Fruit fly (Drosophila melanogaster) whole organism, embryonic: Measurements from ENCODE around the gene CG14851.

Experiments
- Atf3 ChIP-seq: fragments of 200-800 bp; sonication (Bioruptor generic); optimal IDR thresholded peaks from 3 replicates; lab custom pipeline; 2016; ENCODE audit warnings: missing biosample characterization, missing genetic modification characterization
- Bteb2 ChIP-seq: fragments of 200-800 bp; sonication (Bioruptor generic); optimal IDR thresholded peaks from 2 replicates; lab custom pipeline; 2016; ENCODE audit warnings: missing biosample characterization, missing genetic modification characterization
- CG11560 ChIP-seq: fragments of 200-800 bp; sonication (Bioruptor generic); IDR thresholded peaks from 3 replicates; pipeline ENCODE4 v1.3.6; 2022; ENCODE audit warnings: missing biosample characterization, missing genetic modification characterization
- CG13287 ChIP-seq: fragments of 200-800 bp; sonication (Bioruptor generic); IDR thresholded peaks from 2 replicates; pipeline ENCODE4 v1.3.6; 2022; ENCODE audit warnings: missing biosample characterization, missing genetic modification characterization; ENCODE audit not compliant: partially characterized antibody
- CG17385 ChIP-seq: fragments of 200-800 bp; sonication (Bioruptor generic); optimal IDR thresholded peaks from 3 replicates; lab custom pipeline; 2018; ENCODE audit warnings: missing biosample characterization, mild to moderate bottlenecking, missing genetic modification characterization
- CG18011 ChIP-seq: fragments of 200-800 bp; sonication (Bioruptor generic); optimal IDR thresholded peaks from 2 replicates; lab custom pipeline; 2017; ENCODE audit warnings: missing biosample characterization, missing genetic modification characterization, mild to moderate bottlenecking, moderate library complexity, missing genotype
- CG18619 ChIP-seq: fragments of 200-800 bp; sonication (Bioruptor generic); optimal IDR thresholded peaks from 3 replicates; lab custom pipeline; 2017; ENCODE audit warnings: missing biosample characterization, mild to moderate bottlenecking, missing genetic modification characterization
- CG2678 ChIP-seq: fragments of 200-800 bp; sonication (Bioruptor generic); optimal IDR thresholded peaks from 3 replicates; lab custom pipeline; 2019; ENCODE audit warnings: missing biosample characterization, mild to moderate bottlenecking, missing genetic modification characterization, moderate library complexity
- CG3065 ChIP-seq: fragments of 200-800 bp; sonication (Bioruptor generic); optimal IDR thresholded peaks from 2 replicates; lab custom pipeline; 2016; ENCODE audit warnings: missing biosample characterization, missing genetic modification characterization
- CG5245 ChIP-seq: fragments of 200-800 bp; sonication (Bioruptor generic); optimal IDR thresholded peaks from 3 replicates; lab custom pipeline; 2016; ENCODE audit warnings: missing biosample characterization, missing genetic modification characterization
- CG6689 ChIP-seq: fragments of 200-800 bp; sonication (Bioruptor generic); IDR thresholded peaks from 2 replicates; pipeline ENCODE4 v1.3.6; 2022; ENCODE audit warnings: missing biosample characterization, missing genetic modification characterization
- D19B ChIP-seq: fragments of 200-800 bp; sonication (Bioruptor generic); optimal IDR thresholded peaks from 2 replicates; lab custom pipeline; 2017; ENCODE audit warnings: missing biosample characterization, mild to moderate bottlenecking, missing genetic modification characterization
- E2f1 ChIP-seq: fragments of 200-800 bp; sonication (Bioruptor generic); IDR thresholded peaks from 2 replicates; pipeline ENCODE4 v1.3.6; 2022; ENCODE audit warnings: missing biosample characterization, missing genetic modification characterization
- Ets65A ChIP-seq: fragments of 200-800 bp; sonication (Bioruptor generic); peaks from one replicate; lab custom pipeline; 2016; ENCODE audit warnings: missing biosample characterization, missing genetic modification characterization
- HLH54F ChIP-seq: fragments of 200-800 bp; sonication (Bioruptor generic); optimal IDR thresholded peaks from 3 replicates; lab custom pipeline; 2016; ENCODE audit warnings: missing biosample characterization, missing genetic modification characterization
- Hmr ChIP-seq: fragments of 200-800 bp; sonication (Bioruptor generic); optimal IDR thresholded peaks from 3 replicates; lab custom pipeline; 2017; ENCODE audit warnings: mild to moderate bottlenecking, missing biosample characterization, missing genetic modification reagents, missing genetic modification characterization
- Hr78 ChIP-seq, 2 experiments: fragments of 200-800 bp in 1 of 2; fragments of >200 bp in 1 of 2; sonication (Bioruptor generic) in 1 of 2; optimal IDR thresholded peaks; 2 replicates each; lab custom pipeline; 2017 to 2019; ENCODE audit warnings: missing biosample characterization in 2 of 2, missing genetic modification characterization in 2 of 2, mild to moderate bottlenecking in 1 of 2, moderate library complexity in 1 of 2
- Kr ChIP-seq: fragments of 200-800 bp; sonication (Bioruptor generic); optimal IDR thresholded peaks from 2 replicates; lab custom pipeline; 2017; ENCODE audit warnings: missing biosample characterization, mild to moderate bottlenecking, missing genetic modification characterization
- MBD-R2 ChIP-seq: fragments of 200-800 bp; sonication (Bioruptor generic); IDR thresholded peaks from 2 replicates; pipeline ENCODE4 v1.3.6; 2022; ENCODE audit warnings: missing biosample characterization, missing genetic modification characterization
- NK7.1 ChIP-seq: fragments of 200-800 bp; sonication (Bioruptor generic); optimal IDR thresholded peaks from 3 replicates; lab custom pipeline; 2016; ENCODE audit warnings: missing biosample characterization, missing genetic modification characterization
- Poxn ChIP-seq: fragments of 200-800 bp; sonication (Bioruptor generic); IDR thresholded peaks from 2 replicates; pipeline ENCODE4 v1.3.6; 2022; ENCODE audit warnings: missing biosample characterization, missing genetic modification characterization
- Spps ChIP-seq: fragments of 200-800 bp; sonication (Bioruptor generic); optimal IDR thresholded peaks from 2 replicates; lab custom pipeline; 2018; ENCODE audit warnings: missing biosample characterization, mild to moderate bottlenecking, missing genetic modification characterization
- Stat92E ChIP-seq, 3 experiments: fragments of >200 bp in 2 of 3; fragments of 200-800 bp in 1 of 3; sonication (Bioruptor generic) in 1 of 3; optimal IDR thresholded peaks; 2 replicates each; lab custom pipeline; 2017 to 2019; ENCODE audit warnings: missing biosample characterization in 3 of 3, missing genetic modification characterization in 3 of 3, mild to moderate bottlenecking in 1 of 3, moderate library complexity in 1 of 3
- ab ChIP-seq: fragments of 200-800 bp; sonication (Bioruptor generic); optimal IDR thresholded peaks from 2 replicates; lab custom pipeline; 2016; ENCODE audit warnings: missing biosample characterization, missing genetic modification characterization
- al ChIP-seq: fragments of 200-800 bp; sonication (Bioruptor generic); IDR thresholded peaks from 2 replicates; pipeline ENCODE4 v1.3.6; 2022; ENCODE audit warnings: missing biosample characterization, missing genetic modification characterization
- br ChIP-seq: fragments of >200 bp; optimal IDR thresholded peaks from 2 replicates; lab custom pipeline; 2017
- btn ChIP-seq: fragments of 200-800 bp; sonication (Bioruptor generic); optimal IDR thresholded peaks from 2 replicates; lab custom pipeline; 2016; ENCODE audit warnings: missing biosample characterization, missing genetic modification characterization
- dati ChIP-seq: fragments of 200-800 bp; sonication (Bioruptor generic); IDR thresholded peaks from 2 replicates; pipeline ENCODE4 v1.3.6; 2022; ENCODE audit warnings: missing biosample characterization, missing genetic modification characterization
- dm ChIP-seq: fragments of 200-800 bp; sonication (Bioruptor generic); optimal IDR thresholded peaks from 3 replicates; lab custom pipeline; 2016; ENCODE audit warnings: missing biosample characterization, missing genetic modification characterization
- dysf ChIP-seq: fragments of 200-800 bp; sonication (Bioruptor generic); IDR thresholded peaks from 3 replicates; pipeline ENCODE4 v1.3.6; 2022; ENCODE audit warnings: missing biosample characterization, missing genetic modification characterization
- ewg ChIP-seq: fragments of 200-800 bp; sonication (Bioruptor generic); optimal IDR thresholded peaks from 3 replicates; lab custom pipeline; 2017; ENCODE audit warnings: mild to moderate bottlenecking, missing biosample characterization, missing genetic modification reagents, missing genetic modification characterization
- fd96Cb ChIP-seq: fragments of 200-800 bp; sonication (Bioruptor generic); optimal IDR thresholded peaks from 2 replicates; lab custom pipeline; 2018; ENCODE audit warnings: missing biosample characterization, mild to moderate bottlenecking, missing genetic modification characterization, moderate library complexity
- h ChIP-seq: fragments of >200 bp; optimal IDR thresholded peaks from 2 replicates; lab custom pipeline; 2017
- her ChIP-seq: fragments of 200-800 bp; sonication (Bioruptor generic); optimal IDR thresholded peaks from 2 replicates; lab custom pipeline; 2016; ENCODE audit warnings: missing biosample characterization, missing genetic modification characterization
- jigr1 ChIP-seq: fragments of 200-800 bp; sonication (Bioruptor generic); IDR thresholded peaks from 3 replicates; pipeline ENCODE4 v1.3.6; 2022; ENCODE audit warnings: missing biosample characterization, missing genetic modification characterization
- jing ChIP-seq: fragments of 200-800 bp; sonication (Bioruptor generic); optimal IDR thresholded peaks from 2 replicates; lab custom pipeline; 2018; ENCODE audit warnings: missing biosample characterization, mild to moderate bottlenecking, missing genetic modification characterization
- jumu ChIP-seq: fragments of 200-800 bp; sonication (Bioruptor generic); optimal IDR thresholded peaks from 3 replicates; lab custom pipeline; 2016; ENCODE audit warnings: missing biosample characterization, missing genetic modification characterization
- knrl ChIP-seq: fragments of 200-800 bp; sonication (Bioruptor generic); IDR thresholded peaks from 3 replicates; pipeline ENCODE4 v1.3.6; 2022; ENCODE audit warnings: missing biosample characterization, missing genetic modification characterization; ENCODE audit not compliant: partially characterized antibody
- lbe ChIP-seq: fragments of 200-800 bp; sonication (Bioruptor generic); optimal IDR thresholded peaks from 2 replicates; lab custom pipeline; 2016; ENCODE audit warnings: missing biosample characterization, mild to moderate bottlenecking, missing genetic modification characterization
- mld ChIP-seq: fragments of 200-800 bp; sonication (Bioruptor generic); IDR thresholded peaks from 3 replicates; pipeline ENCODE4 v1.3.6; 2022; ENCODE audit warnings: missing biosample characterization, missing genetic modification characterization; ENCODE audit not compliant: partially characterized antibody
- phol ChIP-seq: fragments of 200-800 bp; sonication (Bioruptor generic); optimal IDR thresholded peaks from 3 replicates; lab custom pipeline; 2018; ENCODE audit warnings: missing biosample characterization, mild to moderate bottlenecking, missing genetic modification characterization, moderate library complexity
- pnt ChIP-seq: fragments of 200-800 bp; sonication (Bioruptor generic); optimal IDR thresholded peaks from 3 replicates; lab custom pipeline; 2016; ENCODE audit warnings: missing biosample characterization, missing genetic modification characterization
- pzg ChIP-seq: fragments of 200-800 bp; sonication (Bioruptor generic); optimal IDR thresholded peaks from 3 replicates; lab custom pipeline; 2018; ENCODE audit warnings: missing biosample characterization, mild to moderate bottlenecking, missing genetic modification characterization, moderate library complexity
- sna ChIP-seq: fragments of 200-800 bp; sonication (Bioruptor generic); IDR thresholded peaks from 2 replicates; pipeline ENCODE4 v1.3.6; 2022; ENCODE audit warnings: missing biosample characterization, missing genetic modification characterization; ENCODE audit not compliant: partially characterized antibody
- sqz ChIP-seq: fragments of 200-800 bp; sonication (Bioruptor generic); optimal IDR thresholded peaks from 3 replicates; lab custom pipeline; 2018; ENCODE audit warnings: missing biosample characterization, mild to moderate bottlenecking, missing genetic modification characterization
- tio ChIP-seq: fragments of 200-800 bp; sonication (Bioruptor generic); optimal IDR thresholded peaks from 2 replicates; lab custom pipeline; 2017; ENCODE audit warnings: missing biosample characterization, missing genetic modification characterization, inconsistent platforms
- tup ChIP-seq: fragments of 200-800 bp; sonication (Bioruptor generic); optimal IDR thresholded peaks from 2 replicates; lab custom pipeline; 2016; ENCODE audit warnings: missing biosample characterization, mild to moderate bottlenecking, missing genetic modification characterization, moderate library complexity
- unpg ChIP-seq: fragments of 200-800 bp; sonication (Bioruptor generic); optimal IDR thresholded peaks from 3 replicates; lab custom pipeline; 2018; ENCODE audit warnings: missing biosample characterization, mild to moderate bottlenecking, missing genetic modification characterization, moderate library complexity
- vvl ChIP-seq: fragments of 200-800 bp; sonication (Bioruptor generic); IDR thresholded peaks from 2 replicates; pipeline ENCODE4 v1.3.6; 2022; ENCODE audit warnings: missing biosample characterization, missing genetic modification characterization
- z ChIP-seq: fragments of 200-800 bp; sonication (Bioruptor generic); IDR thresholded peaks from 3 replicates; pipeline ENCODE4 v1.3.6; 2022; ENCODE audit warnings: missing biosample characterization, missing genetic modification characterization

Gene CG14851

dm6 chr3R:14576692-14577646 lies 14.8 kb downstream of the CG14851 start, which contains the start of gene stumps (continued):
- no peak for TF ChIP-seq pnt (GFP tag; lab: Kevin White, UChicago)
- no peak for TF ChIP-seq CG6689 (GFP tag; lab: Robert Waterston, UW)
- TF ChIP-seq fd96Cb (tag; lab: Kevin White, UChicago), result no peak
- TF ChIP-seq Spps, result no peak
- TF ChIP-seq knrl (GFP tag; lab: Robert Waterston, UW), result no peak
- no peak for TF ChIP-seq br
- TF ChIP-seq CG5245 (GFP tag; lab: Kevin White, UChicago), result no peak
- no peak for TF ChIP-seq mld
- no peak for TF ChIP-seq Stat92E (GFP tag; optimal IDR thresholded peaks at IDR 0.05; lab: Kevin White, UChicago)
- TF ChIP-seq pzg (GFP tag; lab: Kevin White, UChicago), result no peak
- TF ChIP-seq jigr1 (GFP tag; lab: Robert Waterston, UW), result no peak
- no peak for TF ChIP-seq MBD-R2
- TF ChIP-seq CG13287, result peak; percentile 9; the same call in 1 of the 2 replicates
- no peak for TF ChIP-seq Hmr
- TF ChIP-seq her (GFP tag; lab: Kevin White, UChicago), result no peak
- no peak for TF ChIP-seq D19B
- TF ChIP-seq tio (GFP tag; lab: Kevin White, UChicago), result no peak
- TF ChIP-seq NK7.1 (GFP tag; lab: Kevin White, UChicago), result no peak
- TF ChIP-seq sna (GFP tag; lab: Robert Waterston, UW), result no peak
- no peak for TF ChIP-seq Poxn (GFP tag; lab: Robert Waterston, UW)
- TF ChIP-seq vvl (GFP tag; lab: Robert Waterston, UW), result peak; percentile 55; the same call in 1 of the 2 replicates
- no peak for TF ChIP-seq Hr78 (GFP tag; optimal IDR thresholded peaks at IDR 0.05; lab: Kevin White, UChicago)
- no peak for TF ChIP-seq CG11560 (tag; lab: Robert Waterston, UW)
- TF ChIP-seq Atf3, result no peak
- no peak for TF ChIP-seq Bteb2 (GFP tag; lab: Kevin White, UChicago)
- no peak for TF ChIP-seq Kr (GFP tag; lab: Kevin White, UChicago)
- no peak for TF ChIP-seq E2f1
- TF ChIP-seq CG18619, result no peak
- TF ChIP-seq ewg (GFP tag; lab: Kevin White, UChicago), result no peak
- TF ChIP-seq jumu (GFP tag; lab: Kevin White, UChicago), result no peak
- no peak for TF ChIP-seq unpg (GFP tag; lab: Kevin White, UChicago)
- TF ChIP-seq z (GFP tag; lab: Robert Waterston, UW), result no peak
- no peak for TF ChIP-seq CG17385
- TF ChIP-seq HLH54F (GFP tag; lab: Kevin White, UChicago), result no peak
- TF ChIP-seq dysf (GFP tag; lab: Robert Waterston, UW), result no peak
- TF ChIP-seq dm (GFP tag; lab: Kevin White, UChicago), result no peak
- no peak for TF ChIP-seq tup
- TF ChIP-seq h (lab: Kevin White, UChicago), result no peak
- no peak for TF ChIP-seq CG3065 (GFP tag; lab: Kevin White, UChicago)
- no peak for TF ChIP-seq ab (GFP tag; lab: Kevin White, UChicago)
- no peak for TF ChIP-seq btn (GFP tag; lab: Kevin White, UChicago)
- no peak for TF ChIP-seq CG18011 (GFP tag; lab: Kevin White, UChicago)
- TF ChIP-seq CG2678 (tag; lab: Kevin White, UChicago), result no peak
- no peak for TF ChIP-seq Ets65A (GFP tag; lab: Kevin White, UChicago)
- no peak for TF ChIP-seq dati (GFP tag; lab: Robert Waterston, UW)
- no peak for TF ChIP-seq lbe (GFP tag; lab: Kevin White, UChicago)
- no peak for TF ChIP-seq phol
- no peak for TF ChIP-seq al
- peak; percentile 35 for TF ChIP-seq sqz (GFP tag; lab: Kevin White, UChicago)
- TF ChIP-seq jing (GFP tag; lab: Kevin White, UChicago), result no peak
